Fruit fly (Drosophila melanogaster): ENCODE results near the gene Gba1b.
A peak's percentile ranks its signal among the peaks of the same experiment; 100 is the strongest.

Gba1b gene

dm6 chr3R:23678349-23679193 lies 26.0 kb upstream of the Gba1b start, which contains the start of gene GILT2 (continued):
- TF ChIP-seq CG8765 (GFP tag; IDR thresholded peaks at IDR 0.05) = peak; percentile 79
- TF ChIP-seq CG30431 (GFP tag; optimal IDR thresholded peaks at IDR 0.05) = peak; percentile 85
- TF ChIP-seq emc (GFP tag; optimal IDR thresholded peaks at IDR 0.05) = no peak
- TF ChIP-seq hb (GFP tag; IDR thresholded peaks at IDR 0.05; ENCODE audit: partially characterized antibody) = no peak
- peak; percentile 76 for TF ChIP-seq fd64A (GFP tag; optimal IDR thresholded peaks at IDR 0.05)
- TF ChIP-seq CG6813 (GFP tag; optimal IDR thresholded peaks at IDR 0.05) = peak; percentile 92
- TF ChIP-seq CG11560 (tag; IDR thresholded peaks at IDR 0.05) = peak; percentile 81
- TF ChIP-seq Sin3A (optimal IDR thresholded peaks at IDR 0.05) = no peak
- TF ChIP-seq Ravus (GFP tag; IDR thresholded peaks at IDR 0.05) = peak; percentile 83
- peak; percentile 87 for TF ChIP-seq bowl (GFP tag; IDR thresholded peaks at IDR 0.05)
- TF ChIP-seq CG15601 (tag; optimal IDR thresholded peaks at IDR 0.05) = peak; percentile 90
- TF ChIP-seq mld (GFP tag; IDR thresholded peaks at IDR 0.05; ENCODE audit: partially characterized antibody) = no peak
- peak; percentile 94 for TF ChIP-seq Asciz (GFP tag; optimal IDR thresholded peaks at IDR 0.05)
- TF ChIP-seq pb (GFP tag; optimal IDR thresholded peaks at IDR 0.05) = no peak
- peak; percentile 97 for TF ChIP-seq CG31441 (GFP tag; IDR thresholded peaks at IDR 0.05)
- no peak for TF ChIP-seq CG7745 (tag; optimal IDR thresholded peaks at IDR 0.05)
- peak; percentile 91 for TF ChIP-seq CG6854 (GFP tag; optimal IDR thresholded peaks at IDR 0.05)
- TF ChIP-seq ssp (GFP tag; IDR thresholded peaks at IDR 0.05) = peak; percentile 81
- peak; percentile 95 for TF ChIP-seq Fer1 (GFP tag; optimal IDR thresholded peaks at IDR 0.05)
- TF ChIP-seq Hr39 (optimal IDR thresholded peaks at IDR 0.05) = no peak
- peak; percentile 94 for TF ChIP-seq gem (tag; optimal IDR thresholded peaks at IDR 0.05)
- TF ChIP-seq sisA (GFP tag; IDR thresholded peaks at IDR 0.05) = peak; percentile 90
- peak; percentile 29 for TF ChIP-seq CG17186 (GFP tag; optimal IDR thresholded peaks at IDR 0.05)
- peak; percentile 49 for TF ChIP-seq CG17802 (tag; optimal IDR thresholded peaks at IDR 0.05)
- TF ChIP-seq run (tag; optimal IDR thresholded peaks at IDR 0.05) = peak; percentile 83
- peak; percentile 88 for TF ChIP-seq ATbp (GFP tag; optimal IDR thresholded peaks at IDR 0.05)
- TF ChIP-seq CG11696 (GFP tag; IDR thresholded peaks at IDR 0.05) = peak; percentile 58
- peak; percentile 88 for TF ChIP-seq CG30403 (GFP tag; optimal IDR thresholded peaks at IDR 0.05)
- TF ChIP-seq gcm2 (GFP tag; optimal IDR thresholded peaks at IDR 0.05) = peak; percentile 72
- peak; percentile 39 for TF ChIP-seq Camta (GFP tag; optimal IDR thresholded peaks at IDR 0.05)
- peak; percentile 37 for TF ChIP-seq Atf-2 (GFP tag; optimal IDR thresholded peaks at IDR 0.05)
- peak; percentile 93 for TF ChIP-seq CG12104 (GFP tag; optimal IDR thresholded peaks at IDR 0.05)
- peak; percentile 80 for TF ChIP-seq CrebB (tag; optimal IDR thresholded peaks at IDR 0.05)
- TF ChIP-seq CG2678 (tag; optimal IDR thresholded peaks at IDR 0.05) = peak; percentile 96
- peak; percentile 51; the same call in 1 of the 2 replicates for TF ChIP-seq CG43689 (GFP tag; IDR thresholded peaks at IDR 0.05)
- peak; percentile 35 to 61 for TF ChIP-seq chif (GFP tag; optimal IDR thresholded peaks at IDR 0.05)
- peak; percentile 50; the same call in 2 of the 3 replicates for TF ChIP-seq sr (GFP tag; IDR thresholded peaks at IDR 0.05)
- TF ChIP-seq unc-4 (GFP tag; IDR thresholded peaks at IDR 0.05; ENCODE audit: partially characterized antibody) = no peak
- peak; percentile 94 for TF ChIP-seq ci (GFP tag; IDR thresholded peaks at IDR 0.05)
- peak; percentile 91 for TF ChIP-seq CG17385 (GFP tag; optimal IDR thresholded peaks at IDR 0.05)
- TF ChIP-seq lola (GFP tag; optimal IDR thresholded peaks at IDR 0.05) = peak in 1 of 3 experiments; percentile 88
- TF ChIP-seq CG9727 (GFP tag; optimal IDR thresholded peaks at IDR 0.05) = peak; percentile 94
- peak; percentile 43 for TF ChIP-seq ftz-f1 (GFP tag; optimal IDR thresholded peaks at IDR 0.05)
- peak; percentile 88 for TF ChIP-seq CG6683 (GFP tag; optimal IDR thresholded peaks at IDR 0.05)
- peak; percentile 52 for TF ChIP-seq CG2116 (GFP tag; optimal IDR thresholded peaks at IDR 0.05)
- TF ChIP-seq her (GFP tag; optimal IDR thresholded peaks at IDR 0.05) = no peak
- peak; percentile 91 for TF ChIP-seq CG18262 (tag; optimal IDR thresholded peaks at IDR 0.05)
- TF ChIP-seq toy (GFP tag; IDR thresholded peaks at IDR 0.05) = peak; percentile 48
- TF ChIP-seq dysf (GFP tag; IDR thresholded peaks at IDR 0.05) = peak; percentile 95
